Fruit fly (Drosophila melanogaster): ENCODE data around the gene Tmem43.

The Tmem43 gene

DNA sequence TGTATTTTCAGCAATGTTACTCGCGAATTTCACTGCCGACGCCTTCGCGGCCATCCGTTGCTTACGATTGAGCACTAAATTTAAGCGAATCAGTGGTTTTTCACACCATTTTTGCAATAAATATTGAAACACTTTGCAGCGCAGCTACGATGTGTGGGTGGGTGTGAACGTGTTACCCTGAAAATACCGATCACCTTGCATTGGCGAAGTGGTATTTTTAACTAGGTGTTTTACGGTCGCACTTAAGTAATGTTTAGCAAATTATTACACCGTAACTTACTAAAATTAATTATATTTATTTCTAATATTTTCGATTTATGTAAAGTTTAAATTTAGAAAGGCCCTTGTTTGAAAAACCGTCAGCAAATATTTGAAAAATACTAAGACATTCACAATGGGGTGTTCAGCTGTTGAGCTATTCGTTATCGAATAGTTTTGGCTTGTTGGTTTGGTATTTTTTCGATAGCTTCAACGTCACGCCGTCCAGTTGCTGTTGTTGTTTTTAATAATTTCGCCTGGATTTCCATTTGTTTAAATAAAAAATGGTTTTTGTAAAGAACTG lies 21.1 kb upstream of the Tmem43 start, which contains the start of the genes syd and Srp9 (continued):
- TF ChIP-seq eve (GFP tag; optimal IDR thresholded peaks at IDR 0.05) = no peak
- no peak for TF ChIP-seq Bteb2 (GFP tag; optimal IDR thresholded peaks at IDR 0.05)
- TF ChIP-seq prd (optimal IDR thresholded peaks at IDR 0.05) = no peak
- TF ChIP-seq prd (GFP tag; IDR thresholded peaks at IDR 0.05) = no peak
- peak; percentile 19 for TF ChIP-seq CG17186 (GFP tag; optimal IDR thresholded peaks at IDR 0.05)
- no peak for TF ChIP-seq bowl (GFP tag; IDR thresholded peaks at IDR 0.05)
- no peak for TF ChIP-seq Usf (GFP tag; optimal IDR thresholded peaks at IDR 0.05)
- TF ChIP-seq scrt (GFP tag; optimal IDR thresholded peaks at IDR 0.05) = no peak
- no peak for TF ChIP-seq CG31224 (GFP tag; IDR thresholded peaks at IDR 0.05)
- no peak for TF ChIP-seq CG6854 (GFP tag; optimal IDR thresholded peaks at IDR 0.05)
- TF ChIP-seq ttk (GFP tag; IDR thresholded peaks at IDR 0.05) = no peak
- peak; percentile 6 for TF ChIP-seq Lhr (GFP tag; optimal IDR thresholded peaks at IDR 0.05)
- no peak for TF ChIP-seq CG8765 (GFP tag; IDR thresholded peaks at IDR 0.05)
- no peak for TF ChIP-seq sob (GFP tag; IDR thresholded peaks at IDR 0.05)
- TF ChIP-seq CG1792 (GFP tag; optimal IDR thresholded peaks at IDR 0.05) = no peak
- no peak for TF ChIP-seq ATbp (GFP tag; optimal IDR thresholded peaks at IDR 0.05)
- no peak for TF ChIP-seq gt (GFP tag; IDR thresholded peaks at IDR 0.05)
- TF ChIP-seq CG4617 (GFP tag; optimal IDR thresholded peaks at IDR 0.05; ENCODE audit: borderline replicate concordance) = peak; percentile 94
- no peak for TF ChIP-seq CG7786 (GFP tag; optimal IDR thresholded peaks at IDR 0.05)
- no peak for TF ChIP-seq pita (GFP tag; optimal IDR thresholded peaks at IDR 0.05)
- no peak for TF ChIP-seq pnt (GFP tag; optimal IDR thresholded peaks at IDR 0.05)
- TF ChIP-seq Tbp (GFP tag; optimal IDR thresholded peaks at IDR 0.05) = no peak
- TF ChIP-seq CG15479 (GFP tag; optimal IDR thresholded peaks at IDR 0.05) = no peak
- TF ChIP-seq Dad (GFP tag; optimal IDR thresholded peaks at IDR 0.05) = no peak
- TF ChIP-seq NC2β (GFP tag; optimal IDR thresholded peaks at IDR 0.05) = no peak
- no peak for TF ChIP-seq ERR (GFP tag; optimal IDR thresholded peaks at IDR 0.05)
- TF ChIP-seq CG12299 (tag; optimal IDR thresholded peaks at IDR 0.05) = peak; percentile 6
- no peak for TF ChIP-seq tin (GFP tag; optimal IDR thresholded peaks at IDR 0.05)
- no peak for TF ChIP-seq CG18476 (GFP tag; optimal IDR thresholded peaks at IDR 0.05)
- TF ChIP-seq Hand (GFP tag; optimal IDR thresholded peaks at IDR 0.05) = no peak
- TF ChIP-seq dan (GFP tag; IDR thresholded peaks at IDR 0.05) = no peak
- TF ChIP-seq CG9932 (GFP tag; IDR thresholded peaks at IDR 0.05) = no peak
- TF ChIP-seq CG2875 (GFP tag; optimal IDR thresholded peaks at IDR 0.05) = no peak
- peak; percentile 69 for TF ChIP-seq YL-1 (GFP tag; optimal IDR thresholded peaks at IDR 0.05)
- no peak for TF ChIP-seq Pdp1 (GFP tag; optimal IDR thresholded peaks at IDR 0.05)
- TF ChIP-seq gce (GFP tag; IDR thresholded peaks at IDR 0.05) = no peak
- no peak for TF ChIP-seq CrebB (tag; optimal IDR thresholded peaks at IDR 0.05)
- TF ChIP-seq CG10565 (GFP tag; optimal IDR thresholded peaks at IDR 0.05) = no peak
- no peak for TF ChIP-seq az2 (GFP tag; optimal IDR thresholded peaks at IDR 0.05)
- TF ChIP-seq slbo (GFP tag; IDR thresholded peaks at IDR 0.05) = no peak
- peak; percentile 44 for TF ChIP-seq CG3995 (GFP tag; optimal IDR thresholded peaks at IDR 0.05)
- no peak for TF ChIP-seq Doc3 (GFP tag; IDR thresholded peaks at IDR 0.05; ENCODE audit: partially characterized antibody)
- no peak for TF ChIP-seq chn (GFP tag; optimal IDR thresholded peaks at IDR 0.05)
- no peak for TF ChIP-seq CG32772 (GFP tag; IDR thresholded peaks at IDR 0.05)
- TF ChIP-seq Hr78 (GFP tag; optimal IDR thresholded peaks at IDR 0.05) = no peak
- no peak for TF ChIP-seq nau (GFP tag; optimal IDR thresholded peaks at IDR 0.05)
- peak; percentile 23; the same call in 1 of the 2 replicates for TF ChIP-seq E2f2 (GFP tag; IDR thresholded peaks at IDR 0.05)
- no peak for TF ChIP-seq her (GFP tag; optimal IDR thresholded peaks at IDR 0.05)
- TF ChIP-seq CG10959 (GFP tag; IDR thresholded peaks at IDR 0.05) = no peak
- TF ChIP-seq HLH3B (GFP tag; IDR thresholded peaks at IDR 0.05) = no peak
- TF ChIP-seq cato (GFP tag; optimal IDR thresholded peaks at IDR 0.05; ENCODE audit: borderline replicate concordance) = no peak
- no peak for TF ChIP-seq CG7928 (GFP tag; optimal IDR thresholded peaks at IDR 0.05)
